Fruit fly (Drosophila melanogaster) whole organism, embryonic: ENCODE data around the gene CG16753.

Experiments used
- CG17385 ChIP-seq: fragments of 200-800 bp; sonication (Bioruptor generic); optimal IDR thresholded peaks from 3 replicates; lab custom pipeline; 2018; ENCODE audit warnings: missing biosample characterization, mild to moderate bottlenecking, missing genetic modification characterization
- CG6272 ChIP-seq: fragments of 200-800 bp; sonication (Bioruptor generic); IDR thresholded peaks from 2 replicates; pipeline ENCODE4 v1.3.6; 2022; ENCODE audit warnings: missing biosample characterization, missing genetic modification characterization
- Sry-β ChIP-seq: fragments of 200-800 bp; sonication (Bioruptor generic); optimal IDR thresholded peaks from 2 replicates; lab custom pipeline; 2018; ENCODE audit warnings: missing biosample characterization, mild to moderate bottlenecking, missing genetic modification characterization, moderate library complexity
- bowl ChIP-seq: fragments of 200-800 bp; sonication (Bioruptor generic); IDR thresholded peaks from 2 replicates; pipeline ENCODE4 v1.3.6; 2022; ENCODE audit warnings: missing biosample characterization, missing genetic modification characterization
- lmd ChIP-seq: fragments of 200-800 bp; sonication (Bioruptor generic); IDR thresholded peaks from 2 replicates; pipeline ENCODE4 v1.3.6; 2022; ENCODE audit warnings: missing biosample characterization, missing genetic modification characterization
- sima ChIP-seq: fragments of 200-800 bp; sonication (Bioruptor generic); optimal IDR thresholded peaks from 2 replicates; lab custom pipeline; 2016; ENCODE audit warnings: missing biosample characterization, missing genetic modification characterization
- tgo ChIP-seq: fragments of 200-800 bp; sonication (Bioruptor generic); IDR thresholded peaks from 3 replicates; pipeline ENCODE4 v1.3.6; 2022; ENCODE audit warnings: missing biosample characterization, missing genetic modification characterization
- tin ChIP-seq: fragments of 200-800 bp; sonication (Bioruptor generic); optimal IDR thresholded peaks from 3 replicates; lab custom pipeline; 2016; ENCODE audit warnings: missing biosample characterization, missing genetic modification characterization

- TF ChIP-seq CG6272 (GFP tag; lab: Robert Waterston, UW) (no peak), CG17385 (no peak), Sry-β (GFP tag; lab: Kevin White, UChicago) (no peak), sima (GFP tag; lab: Kevin White, UChicago) (no peak), tin (GFP tag; lab: Kevin White, UChicago) (no peak), bowl (no peak), lmd (GFP tag; lab: Robert Waterston, UW) (no peak), tgo (GFP tag; lab: Robert Waterston, UW) (no peak)
Observed at dm6 chr3L:3089012-3089411, 34.1 kb downstream of the CG16753 start.
